Worm (Caenorhabditis elegans) whole organism, L4 larva: ENCODE measurements around the gene ubc-8.
"Not testable (repeated sequence)": the region's sequence is repeated elsewhere in the genome, so short reads cannot be mapped to it uniquely, and the experiment has no call there.

Experiments used
- F44E2.7 ChIP-seq: fragments of 200-800 bp; sonication (Bioruptor generic); IDR thresholded peaks from 2 replicates; pipeline ENCODE4 v2.1.2; 2022; ENCODE audit warnings: missing genetic modification characterization, missing compliant biosample characterization
- T26A8.4 ChIP-seq: fragments of 200-800 bp; sonication (Bioruptor generic); IDR thresholded peaks from 2 replicates; pipeline ENCODE4 v1.3.6; 2022; ENCODE audit warnings: missing genetic modification characterization, missing compliant biosample characterization
- Y105C5A.15 ChIP-seq: fragments of 200-800 bp; sonication (Bioruptor generic); IDR thresholded peaks from 2 replicates; pipeline ENCODE4 v1.3.6; 2022; ENCODE audit warnings: missing genetic modification characterization, missing compliant biosample characterization
- Y48G9A.11 ChIP-seq: fragments of 200-800 bp; sonication (Bioruptor generic); IDR thresholded peaks from 2 replicates; pipeline ENCODE4 v1.3.6; 2022; ENCODE audit warnings: missing genetic modification reagents, missing genetic modification characterization, missing compliant biosample characterization
- aly-2 ChIP-seq: sonication (generic microtip); optimal IDR thresholded peaks from 2 replicates; lab custom pipeline; 2018; ENCODE audit warnings: missing biosample characterization, missing genetic modification characterization
- attf-4 ChIP-seq: sonication (generic microtip); optimal IDR thresholded peaks from 3 replicates; lab custom pipeline; 2017; ENCODE audit warnings: missing biosample characterization, missing genetic modification characterization
- ceh-20 ChIP-seq: fragments of 200-800 bp; sonication (Bioruptor generic); IDR thresholded peaks from 2 replicates; pipeline ENCODE4 v1.3.6; 2022; ENCODE audit warnings: missing genetic modification reagents, missing genetic modification characterization, missing compliant biosample characterization
- ceh-44 ChIP-seq: fragments of 200-800 bp; sonication (Bioruptor generic); IDR thresholded peaks from 2 replicates; pipeline ENCODE4 v1.3.6; 2022; ENCODE audit warnings: missing genetic modification reagents, missing genetic modification characterization, missing compliant biosample characterization
- ces-1 ChIP-seq: fragments of 150-350 bp; sonication (generic microtip); optimal IDR thresholded peaks from 4 replicates; lab custom pipeline; 2014; ENCODE audit warnings: missing biosample characterization, missing genetic modification reagents, missing genetic modification characterization
- ctbp-1 ChIP-seq: fragments of 200-800 bp; sonication (Bioruptor generic); IDR thresholded peaks from 2 replicates; pipeline ENCODE4 v1.3.6; 2022; ENCODE audit warnings: missing genetic modification reagents, missing genetic modification characterization, missing compliant biosample characterization
- daf-16 ChIP-seq, 3 experiments: sonication (generic microtip); optimal IDR thresholded peaks; 2 replicates each; lab custom pipeline; 2016 to 2017; ENCODE audit warnings: missing genetic modification characterization in 3 of 3, missing genetic modification reagents in 3 of 3, mild to moderate bottlenecking in 2 of 3, missing compliant biosample characterization in 2 of 3, missing biosample characterization in 1 of 3, moderate library complexity in 1 of 3
- dmd-6 ChIP-seq: fragments of 200-800 bp; sonication (Bioruptor generic); IDR thresholded peaks from 2 replicates; pipeline ENCODE4 v1.3.6; 2022; ENCODE audit warnings: missing genetic modification reagents, missing genetic modification characterization, missing compliant biosample characterization
- dpl-1 ChIP-seq: fragments of 150-350 bp; optimal IDR thresholded peaks from 2 replicates; lab custom pipeline; 2014; ENCODE audit warnings: missing biosample characterization, missing genetic modification reagents, missing genetic modification characterization
- dve-1 ChIP-seq: sonication (generic microtip); optimal IDR thresholded peaks from 2 replicates; lab custom pipeline; 2017; ENCODE audit warnings: antibody characterized with exemption, mild to moderate bottlenecking, missing genetic modification characterization, missing compliant biosample characterization; ENCODE audit not compliant: insufficient read depth
- egl-43 ChIP-seq: fragments of 200-800 bp; sonication (Bioruptor generic); IDR thresholded peaks from 2 replicates; pipeline ENCODE4 v1.3.6; 2022; ENCODE audit warnings: missing genetic modification reagents, missing genetic modification characterization, missing compliant biosample characterization
- hif-1 ChIP-seq, 2 experiments: sonication (generic microtip); optimal IDR thresholded peaks; 2 replicates each; lab custom pipeline; 2016 to 2017; ENCODE audit warnings: missing compliant biosample characterization in 2 of 2, missing genetic modification characterization in 2 of 2, missing genetic modification reagents in 2 of 2, missing genotype in 2 of 2, mild to moderate bottlenecking in 1 of 2
- hlh-11 ChIP-seq: fragments of 200-800 bp; sonication (Bioruptor generic); optimal IDR thresholded peaks from 2 replicates; lab custom pipeline; 2018; ENCODE audit warnings: mild to moderate bottlenecking, missing genetic modification characterization, missing compliant biosample characterization
- hlh-30 ChIP-seq: sonication (generic microtip); optimal IDR thresholded peaks from 2 replicates; lab custom pipeline; 2017; ENCODE audit warnings: antibody characterized with exemption, mild to moderate bottlenecking, missing genetic modification characterization, missing compliant biosample characterization; ENCODE audit not compliant: insufficient read depth
- lin-1 ChIP-seq: fragments of 200-800 bp; sonication (Bioruptor generic); IDR thresholded peaks from 2 replicates; pipeline ENCODE4 v1.3.6; 2022; ENCODE audit warnings: missing genetic modification reagents, missing genetic modification characterization, missing compliant biosample characterization
- lin-38 ChIP-seq: fragments of 200-800 bp; sonication (Bioruptor generic); IDR thresholded peaks from 2 replicates; pipeline ENCODE4 v1.3.6; 2022; ENCODE audit warnings: missing genetic modification reagents, missing genetic modification characterization, missing compliant biosample characterization
- lin-39 ChIP-seq: fragments of 150-350 bp; optimal IDR thresholded peaks from 2 replicates; lab custom pipeline; 2014; ENCODE audit warnings: missing biosample characterization, missing genetic modification reagents, missing genetic modification characterization
- lsy-2 ChIP-seq, 2 experiments: fragments of 150-350 bp in 1 of 2; sonication (generic microtip) in 1 of 2; optimal IDR thresholded peaks; 2 replicates each; lab custom pipeline; 2014 to 2017; ENCODE audit warnings: missing biosample characterization in 2 of 2, missing genetic modification characterization in 2 of 2
- madf-5 ChIP-seq, 2 experiments: fragments of 200-800 bp; sonication (Bioruptor generic); IDR thresholded peaks; 2 replicates each; pipeline ENCODE4 v1.3.6; 2022; ENCODE audit warnings: missing compliant biosample characterization in 2 of 2, missing genetic modification characterization in 2 of 2
- mxl-2 ChIP-seq: fragments of 200-800 bp; sonication (Bioruptor generic); conservative IDR thresholded peaks from 2 replicates; pipeline ENCODE4 v1.3.6; 2022; ENCODE audit warnings: missing genetic modification reagents, missing genetic modification characterization, missing compliant biosample characterization
- nhr-10 ChIP-seq: fragments of 150-350 bp; optimal IDR thresholded peaks from 2 replicates; lab custom pipeline; 2014; ENCODE audit warnings: missing biosample characterization, missing genetic modification characterization
- nhr-76 ChIP-seq: fragments of 150-350 bp; optimal IDR thresholded peaks from 2 replicates; lab custom pipeline; 2014; ENCODE audit warnings: missing biosample characterization, missing genetic modification characterization
- nhr-77 ChIP-seq: fragments of 150-350 bp; optimal IDR thresholded peaks from 2 replicates; lab custom pipeline; 2014; ENCODE audit warnings: missing biosample characterization, missing genetic modification characterization
- pha-4 ChIP-seq, 2 experiments: fragments of 150-350 bp in 1 of 2; fragments of 200-800 bp in 1 of 2; sonication (Bioruptor generic) in 1 of 2; IDR thresholded peaks in 1 of 2; optimal IDR thresholded peaks in 1 of 2; 2 replicates each; pipeline versions ENCODE4 v1.3.6 to Lab custom; 2014 to 2022; ENCODE audit warnings: missing genetic modification characterization in 2 of 2, missing genetic modification reagents in 2 of 2, missing biosample characterization in 1 of 2, missing compliant biosample characterization in 1 of 2
- set-16 ChIP-seq: fragments of 200-800 bp; sonication (Bioruptor generic); IDR thresholded peaks from 2 replicates; pipeline ENCODE4 v1.3.6; 2022; ENCODE audit warnings: missing genetic modification reagents, missing genetic modification characterization, missing compliant biosample characterization
- snpc-1.2 ChIP-seq: fragments of 200-800 bp; sonication (Bioruptor generic); IDR thresholded peaks from 2 replicates; pipeline ENCODE4 v1.3.6; 2022; ENCODE audit warnings: missing genetic modification reagents, missing genetic modification characterization, missing compliant biosample characterization
- spr-1 ChIP-seq: sonication (generic microtip); optimal IDR thresholded peaks from 2 replicates; lab custom pipeline; 2016; ENCODE audit warnings: mild to moderate bottlenecking, missing genetic modification characterization, missing compliant biosample characterization
- tra-1 ChIP-seq: fragments of 200-800 bp; sonication (Bioruptor generic); IDR thresholded peaks from 2 replicates; pipeline ENCODE4 v1.3.6; 2022; ENCODE audit warnings: missing genetic modification reagents, missing genetic modification characterization, missing compliant biosample characterization
- unc-130 ChIP-seq: sonication (generic microtip); optimal IDR thresholded peaks from 2 replicates; lab custom pipeline; 2016; ENCODE audit warnings: missing genetic modification reagents, missing genetic modification characterization, missing compliant biosample characterization
- unc-39 ChIP-seq: sonication (generic microtip); optimal IDR thresholded peaks from 2 replicates; lab custom pipeline; 2017; ENCODE audit warnings: missing biosample characterization, missing genetic modification characterization
- zfp-2 ChIP-seq: sonication (generic microtip); optimal IDR thresholded peaks from 2 replicates; lab custom pipeline; 2016; ENCODE audit warnings: mild to moderate bottlenecking, missing genetic modification characterization, missing compliant biosample characterization

The ubc-8 gene

ce11 chrIV:2676281-2676680 lies 30.8 kb downstream of the ubc-8 start, which contains the start of gene Y94H6A.3 (continued):
- TF ChIP-seq snpc-1.2 (peak; percentile 60; the same call in 1 of the 2 replicates), nhr-10 (tag; lab: Kevin White, UChicago) (no peak), zfp-2 (tag; lab: Kevin White, UChicago) (no peak), daf-16 (GFP tag; optimal IDR thresholded peaks at IDR 0.05; lab: Kevin White, UChicago) (peak in 1 of 2 experiments; percentile 32), daf-16 (tag; optimal IDR thresholded peaks at IDR 0.05; lab: Kevin White, UChicago) (peak; percentile 34), F44E2.7 (no peak), ctbp-1 (GFP tag; lab: Robert Waterston, UW) (no peak), lin-1 (GFP tag; lab: Robert Waterston, UW) (no peak), mxl-2 (GFP tag; lab: Robert Waterston, UW) (no peak), pha-4 (GFP tag; IDR thresholded peaks at IDR 0.05; lab: Robert Waterston, UW) (0 out of 2 replicates have a peak, but pooled peaks have one; percentile 32), pha-4 (tag; optimal IDR thresholded peaks at IDR 0.05; lab: Kevin White, UChicago) (no peak), attf-4 (tag; lab: Kevin White, UChicago) (no peak), nhr-77 (peak; percentile 78), madf-5 (GFP tag; IDR thresholded peaks at IDR 0.05; lab: Robert Waterston, UW) (no peak), unc-39 (tag; lab: Kevin White, UChicago) (no peak), lsy-2 (tag; optimal IDR thresholded peaks at IDR 0.05; lab: Kevin White, UChicago) (peak; percentile 31 to 94), aly-2 (tag; lab: Kevin White, UChicago) (no peak), ceh-20 (GFP tag; lab: Robert Waterston, UW) (peak; percentile 74), ces-1 (GFP tag; lab: Kevin White, UChicago) (no peak), dpl-1 (peak; percentile 98), dmd-6 (peak; percentile 80), T26A8.4 (GFP tag; lab: Robert Waterston, UW) (peak; percentile 86), Y105C5A.15 (GFP tag; lab: Robert Waterston, UW) (no peak), hlh-11 (peak; percentile 64), egl-43 (GFP tag; lab: Robert Waterston, UW) (no peak), set-16 (GFP tag; lab: Robert Waterston, UW) (no peak), lin-38 (GFP tag; lab: Robert Waterston, UW) (peak; percentile 91), nhr-76 (tag; lab: Kevin White, UChicago) (no peak), spr-1 (tag; lab: Kevin White, UChicago) (peak; percentile 67), tra-1 (GFP tag; lab: Robert Waterston, UW) (no peak), lin-39 (tag; lab: Kevin White, UChicago) (no peak), hif-1 (tag; optimal IDR thresholded peaks at IDR 0.05; lab: Kevin White, UChicago) (peak in 1 of 2 experiments; percentile 66), hlh-30 (peak; percentile 74), dve-1 (tag; lab: Kevin White, UChicago) (peak; percentile 84), Y48G9A.11 (GFP tag; lab: Robert Waterston, UW) (peak; percentile 95), ceh-44 (GFP tag; lab: Robert Waterston, UW) (no peak)

DNA sequence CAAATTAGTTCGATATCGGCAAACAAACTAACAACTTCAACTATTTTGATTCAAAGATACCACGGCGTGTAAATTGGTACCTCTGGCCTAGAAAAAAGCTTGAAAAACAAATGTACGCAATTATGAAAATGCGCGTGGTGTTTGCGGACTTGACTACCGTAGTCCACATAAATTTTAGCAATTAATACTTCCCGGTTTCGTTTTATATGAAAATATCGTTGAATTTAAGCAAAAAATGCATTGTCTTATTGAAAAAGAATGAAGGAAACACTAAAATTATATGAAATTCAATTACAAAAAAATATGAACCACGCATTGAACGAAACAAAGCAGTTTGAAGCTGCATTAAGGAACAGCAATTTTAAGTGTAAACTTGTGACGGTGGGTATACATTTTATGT lies 32.1 kb downstream of the ubc-8 start, which contains the start of gene gpx-4:
TSS of gene gpx-4 (minus strand) at position 101 of the 400 bp plus-strand sequence.
- TF ChIP-seq snpc-1.2; ces-1 (GFP tag; lab: Kevin White, UChicago); unc-130 (GFP tag; lab: Kevin White, UChicago): not testable (repeated sequence)

- TF ChIP-seq lin-38 (GFP tag; lab: Robert Waterston, UW) (peak; percentile 44), Y48G9A.11 (GFP tag; lab: Robert Waterston, UW) (peak; percentile 93)
- TF ChIP-seq, all 104 proteins: peak for 2; not testable (repeated sequence) for 102
Observed at ce11 chrIV:2671361-2671760, 35.7 kb downstream of the ubc-8 start.
